Worm (Caenorhabditis elegans) whole organism, L4 larva: ENCODE measurements around the gene mrpl-22.

Experiments
- F44E2.7 ChIP-seq: fragments of 200-800 bp; sonication (Bioruptor generic); IDR thresholded peaks from 2 replicates; pipeline ENCODE4 v2.1.2; 2022; ENCODE audit warnings: missing genetic modification characterization, missing compliant biosample characterization
- F49E8.2 ChIP-seq: sonication (generic microtip); optimal IDR thresholded peaks from 2 replicates; lab custom pipeline; 2016; ENCODE audit warnings: missing compliant biosample characterization, mild to moderate bottlenecking, missing genetic modification characterization, borderline replicate concordance
- ama-1 ChIP-seq: fragments of 150-350 bp; optimal IDR thresholded peaks from 2 replicates; lab custom pipeline; 2014; ENCODE audit warnings: inconsistent platforms, mixed read lengths
- egl-27 ChIP-seq: sonication (generic microtip); optimal IDR thresholded peaks from 3 replicates; lab custom pipeline; 2017; ENCODE audit warnings: missing biosample characterization, missing genetic modification reagents, missing genetic modification characterization
- fkh-10 ChIP-seq: fragments of 150-350 bp; optimal IDR thresholded peaks from 2 replicates; lab custom pipeline; 2014; ENCODE audit warnings: missing biosample characterization, missing genetic modification reagents, missing genetic modification characterization
- nhr-76 ChIP-seq: fragments of 150-350 bp; optimal IDR thresholded peaks from 2 replicates; lab custom pipeline; 2014; ENCODE audit warnings: missing biosample characterization, missing genetic modification characterization
- zfp-2 ChIP-seq: sonication (generic microtip); optimal IDR thresholded peaks from 2 replicates; lab custom pipeline; 2016; ENCODE audit warnings: mild to moderate bottlenecking, missing genetic modification characterization, missing compliant biosample characterization

DNA sequence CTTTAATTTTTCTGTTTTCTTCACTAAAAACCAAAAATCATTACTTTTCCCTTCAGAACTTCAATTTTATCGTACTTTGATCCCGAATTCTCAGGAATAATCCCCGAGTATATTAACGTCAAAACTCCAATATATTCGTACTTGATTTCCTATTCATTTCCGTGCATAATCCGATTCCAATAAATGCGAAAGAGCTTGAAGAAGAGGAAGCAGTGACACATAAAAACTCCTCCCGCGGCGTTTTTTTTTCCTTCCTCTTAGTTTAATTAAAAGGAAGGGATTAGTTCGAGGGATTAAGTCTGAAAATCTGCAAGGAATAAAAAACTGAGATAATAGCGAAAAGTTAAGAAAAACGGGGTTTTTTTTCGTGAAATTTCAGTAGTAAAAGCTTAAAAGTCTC is 14.4 kb upstream of the mrpl-22 start:
- TF ChIP-seq zfp-2 (tag; lab: Kevin White, UChicago) (no peak), fkh-10 (GFP tag; lab: Kevin White, UChicago) (no peak), ama-1 (lab: Kevin White, UChicago) (no peak), nhr-76 (tag; lab: Kevin White, UChicago) (no peak), F49E8.2 (tag; lab: Kevin White, UChicago) (no peak), F44E2.7 (GFP tag; lab: Robert Waterston, UW) (no peak), egl-27 (tag; lab: Kevin White, UChicago) (no peak)
